Fruit fly (Drosophila melanogaster) whole organism, embryonic: ENCODE results near the gene CG32564.
A peak's percentile ranks its signal among the peaks of the same experiment; 100 is the strongest.

Experiments
- B-H2 ChIP-seq: fragments of 200-800 bp; sonication (Bioruptor generic); optimal IDR thresholded peaks from 2 replicates; lab custom pipeline; 2018; ENCODE audit warnings: missing biosample characterization, mild to moderate bottlenecking, missing genetic modification characterization
- Bdp1 ChIP-seq: fragments of 200-800 bp; sonication (Bioruptor generic); optimal IDR thresholded peaks from 3 replicates; lab custom pipeline; 2016; ENCODE audit warnings: missing biosample characterization, missing genetic modification characterization
- CG10209 ChIP-seq: fragments of 200-800 bp; sonication (Bioruptor generic); optimal IDR thresholded peaks from 3 replicates; lab custom pipeline; 2017; ENCODE audit warnings: missing biosample characterization, mild to moderate bottlenecking, missing genetic modification characterization, missing genetic modification reagents
- CG10321 ChIP-seq: fragments of 200-800 bp; sonication (Bioruptor generic); IDR thresholded peaks from 2 replicates; pipeline ENCODE4 v1.3.6; 2022; ENCODE audit warnings: missing biosample characterization, missing genetic modification characterization
- CG11723 ChIP-seq: fragments of 200-800 bp; sonication (Bioruptor generic); optimal IDR thresholded peaks from 2 replicates; lab custom pipeline; 2017; ENCODE audit warnings: missing biosample characterization, mild to moderate bottlenecking, missing genetic modification characterization
- CG17328 ChIP-seq: fragments of 200-800 bp; sonication (Bioruptor generic); IDR thresholded peaks from 2 replicates; pipeline ENCODE4 v1.3.6; 2022; ENCODE audit warnings: missing biosample characterization, missing genetic modification characterization
- CG2202 ChIP-seq: fragments of 200-800 bp; sonication (Bioruptor generic); optimal IDR thresholded peaks from 2 replicates; lab custom pipeline; 2018; ENCODE audit warnings: missing biosample characterization, mild to moderate bottlenecking, missing genetic modification characterization
- CG30020 ChIP-seq: fragments of 200-800 bp; optimal IDR thresholded peaks from 2 replicates; lab custom pipeline; 2019; ENCODE audit warnings: missing biosample characterization, mild to moderate bottlenecking, missing genetic modification characterization, moderate library complexity
- CG31224 ChIP-seq: fragments of 200-800 bp; sonication (Bioruptor generic); IDR thresholded peaks from 2 replicates; pipeline ENCODE4 v1.3.6; 2022; ENCODE audit warnings: missing biosample characterization, missing genetic modification characterization
- CG3407 ChIP-seq: fragments of 200-800 bp; sonication (Bioruptor generic); optimal IDR thresholded peaks from 2 replicates; lab custom pipeline; 2018; ENCODE audit warnings: missing biosample characterization, mild to moderate bottlenecking, missing genetic modification characterization
- CG34376 ChIP-seq: fragments of 200-800 bp; sonication (Bioruptor generic); optimal IDR thresholded peaks from 2 replicates; lab custom pipeline; 2018; ENCODE audit warnings: missing biosample characterization, mild to moderate bottlenecking, missing genetic modification characterization
- CG3995 ChIP-seq: fragments of 200-800 bp; sonication (Bioruptor generic); optimal IDR thresholded peaks from 3 replicates; lab custom pipeline; 2016; ENCODE audit warnings: missing biosample characterization, missing genetic modification characterization
- CG4404 ChIP-seq: fragments of 200-800 bp; sonication (Bioruptor generic); IDR thresholded peaks from 2 replicates; pipeline ENCODE4 v1.3.6; 2022; ENCODE audit warnings: missing biosample characterization, missing genetic modification characterization
- CG4617 ChIP-seq: fragments of 200-800 bp; sonication (Bioruptor generic); optimal IDR thresholded peaks from 3 replicates; lab custom pipeline; 2016; ENCODE audit warnings: missing biosample characterization, missing genetic modification characterization, borderline replicate concordance
- CG4820 ChIP-seq: fragments of 200-800 bp; sonication (Bioruptor generic); optimal IDR thresholded peaks from 3 replicates; lab custom pipeline; 2016; ENCODE audit warnings: missing biosample characterization, missing genetic modification characterization
- CG7271 ChIP-seq: fragments of 200-800 bp; sonication (Bioruptor generic); optimal IDR thresholded peaks from 2 replicates; lab custom pipeline; 2018; ENCODE audit warnings: missing biosample characterization, mild to moderate bottlenecking, missing genetic modification characterization, moderate library complexity
- CG7372 ChIP-seq: fragments of 200-800 bp; sonication (Bioruptor generic); IDR thresholded peaks from 2 replicates; pipeline ENCODE4 v1.3.6; 2022; ENCODE audit warnings: missing biosample characterization, missing genetic modification characterization
- CG8924 ChIP-seq: fragments of 200-800 bp; optimal IDR thresholded peaks from 3 replicates; lab custom pipeline; 2019; ENCODE audit warnings: missing biosample characterization, mild to moderate bottlenecking, missing genetic modification characterization, moderate library complexity
- CG9215 ChIP-seq: fragments of 200-800 bp; sonication (Bioruptor generic); IDR thresholded peaks from 2 replicates; pipeline ENCODE4 v1.3.6; 2022; ENCODE audit warnings: missing biosample characterization, missing genetic modification characterization
- CoRest ChIP-seq: fragments of 200-800 bp; sonication (Bioruptor generic); optimal IDR thresholded peaks from 3 replicates; lab custom pipeline; 2018; ENCODE audit warnings: missing biosample characterization, mild to moderate bottlenecking, missing genetic modification characterization, moderate library complexity
- Dad ChIP-seq: fragments of 200-800 bp; sonication (Bioruptor generic); optimal IDR thresholded peaks from 3 replicates; lab custom pipeline; 2016; ENCODE audit warnings: missing biosample characterization, missing genetic modification characterization
- E2f1 ChIP-seq: fragments of 200-800 bp; sonication (Bioruptor generic); IDR thresholded peaks from 2 replicates; pipeline ENCODE4 v1.3.6; 2022; ENCODE audit warnings: missing biosample characterization, missing genetic modification characterization
- Hr78 ChIP-seq, 2 experiments: fragments of 200-800 bp in 1 of 2; fragments of >200 bp in 1 of 2; sonication (Bioruptor generic) in 1 of 2; optimal IDR thresholded peaks; 2 replicates each; lab custom pipeline; 2017 to 2019; ENCODE audit warnings: missing biosample characterization in 2 of 2, missing genetic modification characterization in 2 of 2, mild to moderate bottlenecking in 1 of 2, moderate library complexity in 1 of 2
- Lpt ChIP-seq: fragments of >200 bp; optimal IDR thresholded peaks from 2 replicates; lab custom pipeline; 2018; ENCODE audit warnings: missing biosample characterization, missing genetic modification characterization
- Med ChIP-seq: fragments of 200-800 bp; sonication (Bioruptor generic); peaks from one replicate; lab custom pipeline; 2016; ENCODE audit warnings: missing biosample characterization, missing genetic modification characterization, mild to moderate bottlenecking, inconsistent platforms, moderate library complexity
- Meics ChIP-seq: fragments of 200-800 bp; sonication (Bioruptor generic); optimal IDR thresholded peaks from 2 replicates; lab custom pipeline; 2017; ENCODE audit warnings: missing biosample characterization, mild to moderate bottlenecking, missing genetic modification characterization
- Optix ChIP-seq: fragments of 200-800 bp; sonication (Bioruptor generic); IDR thresholded peaks from 3 replicates; pipeline ENCODE4 v1.3.6; 2022; ENCODE audit warnings: missing biosample characterization, missing genetic modification characterization
- amos ChIP-seq: fragments of 200-800 bp; sonication (Bioruptor generic); IDR thresholded peaks from 2 replicates; pipeline ENCODE4 v1.3.6; 2022; ENCODE audit warnings: missing biosample characterization, missing genetic modification characterization; ENCODE audit not compliant: partially characterized antibody
- br ChIP-seq: fragments of >200 bp; optimal IDR thresholded peaks from 2 replicates; lab custom pipeline; 2017
- cad ChIP-seq: fragments of >200 bp; optimal IDR thresholded peaks from 2 replicates; lab custom pipeline; 2017; ENCODE audit warnings: missing biosample characterization, missing genetic modification characterization
- caup ChIP-seq: fragments of 200-800 bp; sonication (Bioruptor generic); optimal IDR thresholded peaks from 3 replicates; lab custom pipeline; 2017; ENCODE audit warnings: missing biosample characterization, mild to moderate bottlenecking, missing genetic modification characterization, moderate library complexity; ENCODE audit not compliant: severe bottlenecking
- cg ChIP-seq: fragments of 200-800 bp; sonication (Bioruptor generic); optimal IDR thresholded peaks from 3 replicates; lab custom pipeline; 2019; ENCODE audit warnings: missing biosample characterization, mild to moderate bottlenecking, missing genetic modification characterization, moderate library complexity
- croc ChIP-seq: fragments of 200-800 bp; sonication (Bioruptor generic); conservative IDR thresholded peaks from 3 replicates; pipeline ENCODE4 v1.3.6; 2022; ENCODE audit warnings: missing biosample characterization, missing genetic modification characterization
- esg ChIP-seq: fragments of 200-800 bp; sonication (Bioruptor generic); conservative IDR thresholded peaks from 2 replicates; pipeline ENCODE4 v1.3.6; 2022; ENCODE audit warnings: missing biosample characterization, missing genetic modification characterization
- grau ChIP-seq: fragments of 200-800 bp; optimal IDR thresholded peaks from 3 replicates; lab custom pipeline; 2019; ENCODE audit warnings: missing biosample characterization, mild to moderate bottlenecking, missing genetic modification characterization, moderate library complexity
- gro ChIP-seq: fragments of 200-800 bp; sonication (Bioruptor generic); optimal IDR thresholded peaks from 2 replicates; lab custom pipeline; 2016; ENCODE audit warnings: missing biosample characterization, missing genetic modification characterization
- ham ChIP-seq: fragments of 200-800 bp; sonication (Bioruptor generic); IDR thresholded peaks from 2 replicates; pipeline ENCODE4 v1.3.6; 2022; ENCODE audit warnings: missing biosample characterization, missing genetic modification characterization
- hb ChIP-seq: fragments of 200-800 bp; sonication (Bioruptor generic); IDR thresholded peaks from 3 replicates; pipeline ENCODE4 v1.3.6; 2022; ENCODE audit warnings: missing biosample characterization, missing genetic modification characterization; ENCODE audit not compliant: partially characterized antibody
- kah ChIP-seq: fragments of 200-800 bp; sonication (Bioruptor generic); optimal IDR thresholded peaks from 2 replicates; lab custom pipeline; 2018; ENCODE audit warnings: missing biosample characterization, mild to moderate bottlenecking, missing genetic modification characterization
- nerfin-1 ChIP-seq: fragments of 200-800 bp; sonication (Bioruptor generic); optimal IDR thresholded peaks from 3 replicates; lab custom pipeline; 2019; ENCODE audit warnings: missing biosample characterization, mild to moderate bottlenecking, missing genetic modification characterization, moderate library complexity
- odd ChIP-seq: fragments of 200-800 bp; sonication (Bioruptor generic); optimal IDR thresholded peaks from 2 replicates; lab custom pipeline; 2017; ENCODE audit warnings: missing biosample characterization, mild to moderate bottlenecking, missing genetic modification characterization
- psq ChIP-seq: fragments of 200-800 bp; sonication (Bioruptor generic); optimal IDR thresholded peaks from 2 replicates; lab custom pipeline; 2017; ENCODE audit warnings: missing biosample characterization, missing genetic modification characterization
- ranshi ChIP-seq: fragments of 200-800 bp; sonication (Bioruptor generic); IDR thresholded peaks from 2 replicates; pipeline ENCODE4 v1.3.6; 2022; ENCODE audit warnings: missing biosample characterization, missing genetic modification characterization
- slbo ChIP-seq: fragments of 200-800 bp; sonication (Bioruptor generic); IDR thresholded peaks from 2 replicates; pipeline ENCODE4 v1.3.6; 2022; ENCODE audit warnings: missing biosample characterization, missing genetic modification characterization
- sug ChIP-seq: fragments of 200-800 bp; optimal IDR thresholded peaks from 2 replicates; lab custom pipeline; 2019; ENCODE audit warnings: missing biosample characterization, mild to moderate bottlenecking, missing genetic modification characterization, moderate library complexity
- unpg ChIP-seq: fragments of 200-800 bp; sonication (Bioruptor generic); optimal IDR thresholded peaks from 3 replicates; lab custom pipeline; 2018; ENCODE audit warnings: missing biosample characterization, mild to moderate bottlenecking, missing genetic modification characterization, moderate library complexity
- vfl ChIP-seq: fragments of 200-800 bp; sonication (Bioruptor generic); optimal IDR thresholded peaks from 2 replicates; lab custom pipeline; 2016; ENCODE audit warnings: missing biosample characterization, missing genetic modification characterization
- wek ChIP-seq: fragments of 200-800 bp; sonication (Bioruptor generic); optimal IDR thresholded peaks from 3 replicates; lab custom pipeline; 2018; ENCODE audit warnings: missing biosample characterization, mild to moderate bottlenecking, missing genetic modification characterization, moderate library complexity
- zen ChIP-seq: fragments of 200-800 bp; sonication (Bioruptor generic); optimal IDR thresholded peaks from 3 replicates; lab custom pipeline; 2018; ENCODE audit warnings: missing biosample characterization, mild to moderate bottlenecking, missing genetic modification characterization, moderate library complexity

The CG32564 gene

dm6 chrX:17181264-17182198, 24.7 kb upstream of the CG32564 start (continued):
- TF ChIP-seq Dad (GFP tag; lab: Kevin White, UChicago): no peak
- no peak for TF ChIP-seq br (lab: Kevin White, UChicago)
- TF ChIP-seq ham (GFP tag; lab: Robert Waterston, UW): no peak
- peak; percentile 38; the same call in 1 of the 2 replicates for TF ChIP-seq CG17328
- TF ChIP-seq CG7372: no peak
- TF ChIP-seq unpg (GFP tag; lab: Kevin White, UChicago): peak; percentile 19
- TF ChIP-seq zen (tag; lab: Kevin White, UChicago): peak; percentile 6
- TF ChIP-seq CG4820 (GFP tag; lab: Kevin White, UChicago): no peak
- no peak for TF ChIP-seq CG2202 (tag; lab: Kevin White, UChicago)
- no peak for TF ChIP-seq amos (GFP tag; lab: Robert Waterston, UW)
- TF ChIP-seq esg (GFP tag; lab: Robert Waterston, UW): no peak
- TF ChIP-seq cg: no peak
- no peak for TF ChIP-seq Lpt (GFP tag; lab: Kevin White, UChicago)
- peak; percentile 31; the same call in 1 of the 2 replicates for TF ChIP-seq ranshi (GFP tag; lab: Robert Waterston, UW)
- no peak for TF ChIP-seq CG34376 (GFP tag; lab: Kevin White, UChicago)
- TF ChIP-seq croc (GFP tag; lab: Robert Waterston, UW): peak; percentile 24; the same call in 1 of the 3 replicates
- peak; percentile 36 for TF ChIP-seq CG8924
- no peak for TF ChIP-seq psq (GFP tag; lab: Kevin White, UChicago)
- no peak for TF ChIP-seq nerfin-1 (tag; lab: Kevin White, UChicago)
- no peak for TF ChIP-seq CG4404 (GFP tag; lab: Robert Waterston, UW)
- TF ChIP-seq CG30020 (tag; lab: Kevin White, UChicago): no peak
- peak; percentile 36 for TF ChIP-seq Med (GFP tag; lab: Kevin White, UChicago)
- TF ChIP-seq kah: no peak
- no peak for TF ChIP-seq CG4617 (GFP tag; lab: Kevin White, UChicago)
- peak; percentile 60 for TF ChIP-seq CG10321 (GFP tag; lab: Robert Waterston, UW)
- TF ChIP-seq CG11723 (GFP tag; lab: Kevin White, UChicago): no peak
- no peak for TF ChIP-seq CG9215 (GFP tag; lab: Robert Waterston, UW)
- peak; percentile 18 for TF ChIP-seq CoRest (tag; lab: Kevin White, UChicago)
- no peak for TF ChIP-seq cad
- TF ChIP-seq slbo: no peak
- no peak for TF ChIP-seq CG3407 (GFP tag; lab: Kevin White, UChicago)
- TF ChIP-seq gro (GFP tag; lab: Kevin White, UChicago): no peak
- no peak for TF ChIP-seq vfl (GFP tag; lab: Kevin White, UChicago)
- no peak for TF ChIP-seq sug (tag; lab: Kevin White, UChicago)
- TF ChIP-seq Meics (GFP tag; lab: Kevin White, UChicago): peak; percentile 25
- TF ChIP-seq CG7271 (tag; lab: Kevin White, UChicago): no peak
- TF ChIP-seq grau: peak; percentile 38
- TF ChIP-seq caup (GFP tag; lab: Kevin White, UChicago): peak; percentile 1
- no peak for TF ChIP-seq Bdp1 (GFP tag; lab: Kevin White, UChicago)
- no peak for TF ChIP-seq CG3995 (GFP tag; lab: Kevin White, UChicago)
- TF ChIP-seq CG31224 (GFP tag; lab: Robert Waterston, UW): no peak
- TF ChIP-seq B-H2: no peak
- TF ChIP-seq Optix (GFP tag; lab: Robert Waterston, UW): no peak
- TF ChIP-seq hb (GFP tag; lab: Robert Waterston, UW): no peak
- TF ChIP-seq wek: no peak
- TF ChIP-seq odd: no peak
- TF ChIP-seq E2f1 (GFP tag; lab: Robert Waterston, UW): no peak
- TF ChIP-seq CG10209 (GFP tag; lab: Kevin White, UChicago): peak; percentile 8
- peak in 1 of 2 experiments; percentile 52 for TF ChIP-seq Hr78 (GFP tag; optimal IDR thresholded peaks at IDR 0.05; lab: Kevin White, UChicago)
